Worm (Caenorhabditis elegans): Measurements from ENCODE around the gene zig-3.

The zig-3 gene

ce11 chrX:7962056-7962485, 31.5 kb downstream of the zig-3 start (continued):
- TF ChIP-seq hlh-4 (tag; optimal IDR thresholded peaks at IDR 0.05) (no peak), efl-3 (GFP tag; optimal IDR thresholded peaks at IDR 0.05) (no peak), nhr-85 (tag) (peak; percentile 92), pax-3 (tag; optimal IDR thresholded peaks at IDR 0.05) (no peak), snpc-4 (tag; optimal IDR thresholded peaks at IDR 0.05) (no peak), mep-1 (tag; optimal IDR thresholded peaks at IDR 0.05) (peak; percentile 37), irx-1 (tag; optimal IDR thresholded peaks at IDR 0.05) (no peak), fos-1 (tag; optimal IDR thresholded peaks at IDR 0.05) (peak; percentile 10), elt-3 (tag; optimal IDR thresholded peaks at IDR 0.05) (peak in 3 of 6 experiments; percentile 28 to 60 (median 59)), egl-13 (tag; optimal IDR thresholded peaks at IDR 0.05) (no peak), nhr-90 (tag; optimal IDR thresholded peaks at IDR 0.05; ENCODE audit: poor library complexity) (peak; percentile 49), nhr-19 (GFP tag; conservative IDR thresholded peaks at IDR 0.05) (peak; percentile 24; the same call in 1 of the 2 replicates), pqm-1 (tag; optimal IDR thresholded peaks at IDR 0.05) (peak; percentile 94), efl-1 (optimal IDR thresholded peaks at IDR 0.05) (peak in 1 of 2 experiments; percentile 46), efl-1 (GFP tag; optimal IDR thresholded peaks at IDR 0.05 in 1 of 2) (peak in 1 of 2 experiments; percentile 8), nhr-237 (tag; optimal IDR thresholded peaks at IDR 0.05) (no peak), zag-1 (tag; optimal IDR thresholded peaks at IDR 0.05) (no peak), isw-1 (GFP tag; IDR thresholded peaks at IDR 0.05) (no peak), mab-9 (GFP tag; IDR thresholded peaks at IDR 0.05) (no peak), alr-1 (tag; optimal IDR thresholded peaks at IDR 0.05; ENCODE audit: borderline replicate concordance) (no peak), jun-1 (tag; optimal IDR thresholded peaks at IDR 0.05) (peak; percentile 19), pag-3 (tag; optimal IDR thresholded peaks at IDR 0.05; ENCODE audit: borderline replicate concordance, insufficient read depth) (no peak), nhr-28 (tag; optimal IDR thresholded peaks at IDR 0.05) (no peak), elt-2 (tag; optimal IDR thresholded peaks at IDR 0.05) (peak; percentile 95), ets-5 (GFP tag; IDR thresholded peaks at IDR 0.05) (no peak), sox-4 (tag; optimal IDR thresholded peaks at IDR 0.05) (no peak), rnt-1 (tag; optimal IDR thresholded peaks at IDR 0.05) (no peak), fkh-4 (tag; optimal IDR thresholded peaks at IDR 0.05; ENCODE audit: borderline replicate concordance) (no peak), hlh-17 (GFP tag; optimal IDR thresholded peaks at IDR 0.05; ENCODE audit: borderline replicate concordance) (no peak), lin-13 (GFP tag; optimal IDR thresholded peaks at IDR 0.05) (no peak), unc-30 (tag; optimal IDR thresholded peaks at IDR 0.05) (no peak), ztf-11 (tag; optimal IDR thresholded peaks at IDR 0.05) (no peak), nhr-77 (tag; optimal IDR thresholded peaks at IDR 0.05) (peak; percentile 40), zip-4 (GFP tag; optimal IDR thresholded peaks at IDR 0.05) (no peak), ceh-63 (GFP tag; optimal IDR thresholded peaks at IDR 0.05) (no peak), nhr-71 (tag; optimal IDR thresholded peaks at IDR 0.05) (peak; percentile 67), nhr-11 (tag; optimal IDR thresholded peaks at IDR 0.05) (no peak), unc-62 (GFP tag; optimal IDR thresholded peaks at IDR 0.05) (no peak), lir-3 (tag; optimal IDR thresholded peaks at IDR 0.05; ENCODE audit: poor library complexity) (no peak), dpl-1 (GFP tag; optimal IDR thresholded peaks at IDR 0.05) (peak in 1 of 3 experiments; percentile 8), unc-98 (GFP tag; IDR thresholded peaks at IDR 0.05) (no peak), F16B12.6 (tag; optimal IDR thresholded peaks at IDR 0.05) (peak; percentile 68), lin-39 (tag; optimal IDR thresholded peaks at IDR 0.05) (no peak), C34B4.2 (tag; optimal IDR thresholded peaks at IDR 0.05) (no peak), hpl-2 (GFP tag; optimal IDR thresholded peaks at IDR 0.05) (no peak), ceh-82 (tag; optimal IDR thresholded peaks at IDR 0.05) (peak in 1 of 3 experiments; percentile 45), snu-23 (GFP tag; optimal IDR thresholded peaks at IDR 0.05) (peak; percentile 72), tbx-2 (tag; optimal IDR thresholded peaks at IDR 0.05) (peak; percentile 39), ceh-90 (tag; optimal IDR thresholded peaks at IDR 0.05) (no peak), C04F5.9 (tag; optimal IDR thresholded peaks at IDR 0.05) (no peak), swsn-7 (tag; optimal IDR thresholded peaks at IDR 0.05) (peak; percentile 17), nhr-47 (tag; optimal IDR thresholded peaks at IDR 0.05) (peak; percentile 54), lin-15B (tag; optimal IDR thresholded peaks at IDR 0.05) (no peak)

Data from whole organism, L1 larva.